Worm (Caenorhabditis elegans): ENCODE data around the gene R10D12.6.

Gene R10D12.6

ce11 chrV:13918341-13918740 lies 30.8 kb upstream of the R10D12.6 start, which contains the start of gene str-250:
Gene str-250, plus strand, starts transcription at chrV:13918641.
- TF ChIP-seq aly-2 (tag; optimal IDR thresholded peaks at IDR 0.05) (no peak), nhr-11 (tag; optimal IDR thresholded peaks at IDR 0.05) (no peak), egl-5 (tag; optimal IDR thresholded peaks at IDR 0.05) (no peak), nhr-23 (tag; optimal IDR thresholded peaks at IDR 0.05) (no peak), nhr-25 (tag; optimal IDR thresholded peaks at IDR 0.05) (no peak), ztf-4 (tag; optimal IDR thresholded peaks at IDR 0.05) (no peak), ceh-28 (tag; optimal IDR thresholded peaks at IDR 0.05) (no peak), lin-15B (tag; optimal IDR thresholded peaks at IDR 0.05) (no peak), pqm-1 (tag; optimal IDR thresholded peaks at IDR 0.05) (no peak), jun-1 (tag; optimal IDR thresholded peaks at IDR 0.05) (no peak), ceh-82 (tag; optimal IDR thresholded peaks at IDR 0.05) (no peak), snpc-4 (tag; optimal IDR thresholded peaks at IDR 0.05) (no peak), elt-1 (tag; optimal IDR thresholded peaks at IDR 0.05) (no peak), mdl-1 (tag; optimal IDR thresholded peaks at IDR 0.05) (no peak), nhr-237 (tag; optimal IDR thresholded peaks at IDR 0.05) (no peak), nfya-1 (tag; optimal IDR thresholded peaks at IDR 0.05; ENCODE audit: insufficient read depth) (no peak), mml-1 (tag; optimal IDR thresholded peaks at IDR 0.05) (no peak), ztf-11 (tag; optimal IDR thresholded peaks at IDR 0.05) (no peak), skn-1 (tag; optimal IDR thresholded peaks at IDR 0.05) (no peak)

ce11 chrV:13920730-13921129 lies 28.4 kb upstream of the R10D12.6 start, which contains the start of gene srx-42:
Gene srx-42, plus strand, starts transcription at chrV:13921030.
- no peak for TF ChIP-seq eor-1 (tag; optimal IDR thresholded peaks at IDR 0.05)
- TF ChIP-seq nhr-77 (tag; optimal IDR thresholded peaks at IDR 0.05), result no peak
- TF ChIP-seq skn-1 (tag; optimal IDR thresholded peaks at IDR 0.05), result no peak
- TF ChIP-seq elt-3 (tag; optimal IDR thresholded peaks at IDR 0.05), result no peak
- no peak for TF ChIP-seq lin-39 (tag; optimal IDR thresholded peaks at IDR 0.05)
- no peak for TF ChIP-seq nhr-76 (tag; optimal IDR thresholded peaks at IDR 0.05)
- no peak for TF ChIP-seq lsy-12 (tag; optimal IDR thresholded peaks at IDR 0.05)
- no peak for TF ChIP-seq egl-5 (tag; optimal IDR thresholded peaks at IDR 0.05)
- TF ChIP-seq pqm-1 (tag; optimal IDR thresholded peaks at IDR 0.05), result no peak
- no peak for TF ChIP-seq ceh-16 (tag; optimal IDR thresholded peaks at IDR 0.05)

- TF ChIP-seq ztf-11 (tag; optimal IDR thresholded peaks at IDR 0.05), result no peak
- TF ChIP-seq pha-4 (tag; optimal IDR thresholded peaks at IDR 0.05), result no peak
- no peak for TF ChIP-seq tbx-2 (tag; optimal IDR thresholded peaks at IDR 0.05)
- TF ChIP-seq fkh-2 (tag; optimal IDR thresholded peaks at IDR 0.05), result no peak
- TF ChIP-seq egl-5 (tag; optimal IDR thresholded peaks at IDR 0.05), result no peak
- TF ChIP-seq R02D3.7 (tag; optimal IDR thresholded peaks at IDR 0.05), result no peak
- no peak for TF ChIP-seq ceh-16 (tag; optimal IDR thresholded peaks at IDR 0.05)
- no peak for TF ChIP-seq mml-1 (tag; optimal IDR thresholded peaks at IDR 0.05)
- no peak for TF ChIP-seq nhr-43 (tag; optimal IDR thresholded peaks at IDR 0.05; ENCODE audit: poor library complexity, severe bottlenecking)
- no peak for TF ChIP-seq fkh-10 (GFP tag; optimal IDR thresholded peaks at IDR 0.05)
- TF ChIP-seq skn-1 (tag; optimal IDR thresholded peaks at IDR 0.05), result no peak
- no peak for TF ChIP-seq nhr-25 (tag; optimal IDR thresholded peaks at IDR 0.05)
- no peak for TF ChIP-seq elt-3 (tag; optimal IDR thresholded peaks at IDR 0.05)
- no peak for TF ChIP-seq fos-1 (tag; optimal IDR thresholded peaks at IDR 0.05)
- TF ChIP-seq daf-12 (tag; optimal IDR thresholded peaks at IDR 0.05), result no peak
Observed at ce11 chrV:13923851-13924250, 25.3 kb upstream of the R10D12.6 start, which contains the start of gene srxa-11. Gene srxa-11, plus strand, starts transcription at chrV:13924151.

ce11 chrV:13926398-13926797 lies 22.7 kb upstream of the R10D12.6 start, which contains the start of gene srxa-12:
Gene srxa-12, plus strand, starts transcription at chrV:13926698.
- TF ChIP-seq ceh-16 (tag; optimal IDR thresholded peaks at IDR 0.05), result no peak
- no peak for TF ChIP-seq aly-2 (tag; optimal IDR thresholded peaks at IDR 0.05)
- no peak for TF ChIP-seq hmg-11 (tag; optimal IDR thresholded peaks at IDR 0.05)
- no peak for TF ChIP-seq unc-62 (GFP tag; optimal IDR thresholded peaks at IDR 0.05)
- no peak for TF ChIP-seq lin-39 (tag; optimal IDR thresholded peaks at IDR 0.05)
- no peak for TF ChIP-seq egl-27 (tag; optimal IDR thresholded peaks at IDR 0.05)
- TF ChIP-seq daf-12 (tag; optimal IDR thresholded peaks at IDR 0.05), result no peak
- TF ChIP-seq zag-1 (tag; optimal IDR thresholded peaks at IDR 0.05), result no peak
- TF ChIP-seq egl-5 (tag; optimal IDR thresholded peaks at IDR 0.05), result no peak
- TF ChIP-seq pqm-1 (tag; optimal IDR thresholded peaks at IDR 0.05), result no peak
- no peak for TF ChIP-seq elt-2 (tag; optimal IDR thresholded peaks at IDR 0.05)
- TF ChIP-seq ama-1 (optimal IDR thresholded peaks at IDR 0.05), result no peak
- TF ChIP-seq ztf-4 (tag; optimal IDR thresholded peaks at IDR 0.05), result no peak
- no peak for TF ChIP-seq nhr-28 (tag; optimal IDR thresholded peaks at IDR 0.05)
- no peak for TF ChIP-seq fkh-2 (tag; optimal IDR thresholded peaks at IDR 0.05)
